Worm (Caenorhabditis elegans) whole organism, midembryonic: ENCODE results near the gene F41G3.3.

ENCODE experiments used
- T22C8.4 ChIP-seq: fragments of 200-800 bp; sonication (Bioruptor generic); IDR thresholded peaks from 2 replicates; pipeline ENCODE4 v1.3.6; 2022; ENCODE audit warnings: missing genetic modification characterization, missing compliant biosample characterization
- cog-1 ChIP-seq: sonication (generic microtip); optimal IDR thresholded peaks from 2 replicates; lab custom pipeline; 2016; ENCODE audit warnings: missing genetic modification characterization, missing compliant biosample characterization
- med-1 ChIP-seq: sonication (generic microtip); optimal IDR thresholded peaks from 2 replicates; lab custom pipeline; 2017; ENCODE audit warnings: missing genetic modification characterization, mild to moderate bottlenecking, missing compliant biosample characterization, antibody characterized with exemption, missing genetic modification reagents; ENCODE audit not compliant: insufficient read depth

- no peak for TF ChIP-seq cog-1 (tag; lab: Kevin White, UChicago)
- TF ChIP-seq med-1 (GFP tag; lab: Kevin White, UChicago): no peak
- TF ChIP-seq T22C8.4 (GFP tag; lab: Robert Waterston, UW): no peak
Observed at ce11 chrII:6803024-6803423, 46.7 kb downstream of the F41G3.3 start, which contains the start of gene tab-1.
